Fruit fly (Drosophila melanogaster) whole organism, prepupa: Measurements from ENCODE around the gene Rpn9.

Experiments
- CG10631 ChIP-seq: fragments of 200-800 bp; sonication (Bioruptor generic); optimal IDR thresholded peaks from 2 replicates; lab custom pipeline; 2016; ENCODE audit warnings: missing biosample characterization, missing genetic modification characterization
- CG10669 ChIP-seq: fragments of 200-800 bp; sonication (Bioruptor generic); optimal IDR thresholded peaks from 3 replicates; lab custom pipeline; 2018; ENCODE audit warnings: missing biosample characterization, mild to moderate bottlenecking, missing genetic modification characterization, moderate library complexity
- CG11902 ChIP-seq: fragments of 200-800 bp; sonication (Bioruptor generic); optimal IDR thresholded peaks from 3 replicates; lab custom pipeline; 2016; ENCODE audit warnings: missing biosample characterization, missing genetic modification characterization
- CG31627 ChIP-seq: fragments of 200-800 bp; sonication (Bioruptor generic); optimal IDR thresholded peaks from 3 replicates; lab custom pipeline; 2016; ENCODE audit warnings: missing biosample characterization, missing genetic modification characterization
- CG34406 ChIP-seq: fragments of 200-800 bp; sonication (Bioruptor generic); optimal IDR thresholded peaks from 3 replicates; lab custom pipeline; 2016; ENCODE audit warnings: missing biosample characterization, missing genetic modification characterization
- CG6808 ChIP-seq: fragments of 200-800 bp; sonication (Bioruptor generic); optimal IDR thresholded peaks from 3 replicates; lab custom pipeline; 2017; ENCODE audit warnings: missing biosample characterization, missing genetic modification characterization, mild to moderate bottlenecking, moderate library complexity, missing genetic modification reagents
- Eip75B ChIP-seq: fragments of 200-800 bp; sonication (Bioruptor generic); optimal IDR thresholded peaks from 3 replicates; lab custom pipeline; 2016; ENCODE audit warnings: missing biosample characterization, missing genetic modification characterization
- Eip78C ChIP-seq: fragments of 200-800 bp; sonication (Bioruptor generic); peaks from one replicate; lab custom pipeline; 2016; ENCODE audit warnings: missing biosample characterization, missing genetic modification characterization
- Lpt ChIP-seq: fragments of 200-800 bp; sonication (Bioruptor generic); optimal IDR thresholded peaks from 3 replicates; lab custom pipeline; 2016; ENCODE audit warnings: missing biosample characterization, missing genetic modification characterization
- Met ChIP-seq: fragments of 200-800 bp; sonication (Bioruptor generic); optimal IDR thresholded peaks from 3 replicates; lab custom pipeline; 2016; ENCODE audit warnings: missing biosample characterization, missing genetic modification characterization
- Smox ChIP-seq: fragments of 200-800 bp; sonication (Bioruptor generic); optimal IDR thresholded peaks from 3 replicates; lab custom pipeline; 2016; ENCODE audit warnings: missing biosample characterization, missing genetic modification characterization
- Sox102F ChIP-seq: fragments of 200-800 bp; sonication (Bioruptor generic); optimal IDR thresholded peaks from 2 replicates; lab custom pipeline; 2016; ENCODE audit warnings: missing biosample characterization, mild to moderate bottlenecking, missing genetic modification characterization
- cyc ChIP-seq: fragments of 200-800 bp; sonication (Bioruptor generic); optimal IDR thresholded peaks from 3 replicates; lab custom pipeline; 2016; ENCODE audit warnings: missing biosample characterization, missing genetic modification characterization
- dac ChIP-seq: fragments of 200-800 bp; sonication (Bioruptor generic); optimal IDR thresholded peaks from 2 replicates; lab custom pipeline; 2017; ENCODE audit warnings: missing biosample characterization, mild to moderate bottlenecking, missing genetic modification characterization
- net ChIP-seq: fragments of 200-800 bp; sonication (Bioruptor generic); optimal IDR thresholded peaks from 3 replicates; lab custom pipeline; 2016; ENCODE audit warnings: missing biosample characterization, missing genetic modification characterization
- svp ChIP-seq: fragments of 200-800 bp; sonication (Bioruptor generic); peaks from one replicate; lab custom pipeline; 2016; ENCODE audit warnings: missing biosample characterization, missing genetic modification characterization

Gene Rpn9

dm6 chr3R:23694579-23695033, 38.7 kb downstream of the Rpn9 start, which contains the start of gene CG10254:
Gene CG10254, minus strand, starts transcription at chr3R:23694983.
- no peak for TF ChIP-seq CG6808 (GFP tag; lab: Kevin White, UChicago)

- peak; percentile 88 for TF ChIP-seq svp (GFP tag; lab: Kevin White, UChicago)
- TF ChIP-seq CG31627 (GFP tag; lab: Kevin White, UChicago), result no peak
Observed at dm6 chr3R:23686924-23687323, 46.3 kb downstream of the Rpn9 start.

DNA sequence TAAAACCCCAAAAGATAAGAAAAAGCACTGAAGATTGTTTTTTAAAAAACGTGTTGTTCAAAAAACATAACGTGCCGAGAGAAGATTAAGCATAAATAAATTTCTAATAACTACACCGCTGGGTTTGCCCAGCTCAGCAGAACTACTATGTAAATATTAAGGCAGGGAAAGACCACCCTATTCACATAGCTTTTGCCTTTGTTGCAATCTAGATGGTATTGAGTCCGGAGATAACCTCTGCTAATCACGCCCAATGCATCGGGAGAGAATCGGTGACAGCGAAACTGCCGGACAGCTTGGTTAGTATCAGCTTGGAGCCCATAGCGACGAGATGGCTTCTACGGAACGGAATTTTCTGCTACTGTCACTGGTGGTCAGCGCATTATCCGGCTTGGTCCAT, 47.3 kb downstream of the Rpn9 start, which contains the start of gene SPE:
SPE (plus strand) TSS at position 301 of the 400 bp plus-strand sequence.
- TF ChIP-seq Eip78C (GFP tag; lab: Kevin White, UChicago) (no peak), svp (GFP tag; lab: Kevin White, UChicago) (peak; percentile 90)

DNA sequence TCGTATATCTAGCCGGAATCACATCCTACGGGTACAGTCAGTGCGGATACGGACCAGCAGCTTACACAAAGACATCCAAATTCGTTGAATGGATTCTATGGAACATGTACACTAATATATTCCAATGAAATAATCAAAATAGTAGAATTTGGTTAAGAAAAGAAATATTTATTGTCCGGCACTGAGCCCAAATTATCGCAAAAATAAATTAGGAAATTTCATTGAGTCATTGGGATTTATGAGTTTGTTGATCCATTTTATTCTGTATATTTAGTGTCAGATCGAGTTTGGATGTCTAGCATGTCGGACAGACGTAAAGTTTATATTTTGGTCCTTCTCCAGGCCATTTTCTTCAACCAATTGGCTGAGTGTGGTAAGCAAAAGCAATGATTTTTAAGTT, 49.5 kb downstream of the Rpn9 start, which contains the start of gene CG18754:
CG18754 (plus strand) TSS at position 301 of the 400 bp plus-strand sequence.
- no peak for TF ChIP-seq dac (GFP tag; lab: Kevin White, UChicago)
- no peak for TF ChIP-seq CG10631 (GFP tag; lab: Kevin White, UChicago)
- peak; percentile 43 for TF ChIP-seq svp (GFP tag; lab: Kevin White, UChicago)
- TF ChIP-seq CG34406 (GFP tag; lab: Kevin White, UChicago), result no peak
- no peak for TF ChIP-seq net (GFP tag; lab: Kevin White, UChicago)
- no peak for TF ChIP-seq CG6808 (GFP tag; lab: Kevin White, UChicago)

DNA sequence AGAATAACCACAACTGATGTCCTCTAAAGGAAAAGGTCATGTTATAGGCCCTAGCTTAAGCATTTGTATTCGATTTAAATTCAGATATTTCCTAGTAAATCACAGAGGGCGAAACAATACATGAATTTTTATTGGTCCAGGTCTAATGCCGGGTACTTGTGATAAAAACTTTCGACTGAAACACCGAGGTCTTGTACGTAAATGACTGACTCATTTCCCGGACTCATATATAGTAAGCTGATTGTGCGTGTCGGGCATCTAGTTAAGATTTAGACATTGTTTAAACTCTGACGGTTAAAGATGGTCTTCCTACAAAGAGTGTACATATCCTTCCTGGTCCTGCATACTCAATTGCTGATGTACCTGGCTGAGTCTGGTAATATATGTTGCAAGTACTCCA, 51.1 kb downstream of the Rpn9 start, which contains the start of gene CG16710:
CG16710 (plus strand) TSS at position 301 of the 400 bp plus-strand sequence.
- TF ChIP-seq CG10669 (GFP tag; lab: Kevin White, UChicago) (no peak), svp (GFP tag; lab: Kevin White, UChicago) (no peak), CG11902 (GFP tag; lab: Kevin White, UChicago) (no peak), cyc (no peak), Met (GFP tag; lab: Kevin White, UChicago) (no peak), Smox (no peak), Eip75B (GFP tag; lab: Kevin White, UChicago) (no peak), Sox102F (GFP tag; lab: Kevin White, UChicago) (no peak), Lpt (GFP tag; lab: Kevin White, UChicago) (no peak)
